Worm (Caenorhabditis elegans): ENCODE measurements around the gene F28G4.4.

DNA sequence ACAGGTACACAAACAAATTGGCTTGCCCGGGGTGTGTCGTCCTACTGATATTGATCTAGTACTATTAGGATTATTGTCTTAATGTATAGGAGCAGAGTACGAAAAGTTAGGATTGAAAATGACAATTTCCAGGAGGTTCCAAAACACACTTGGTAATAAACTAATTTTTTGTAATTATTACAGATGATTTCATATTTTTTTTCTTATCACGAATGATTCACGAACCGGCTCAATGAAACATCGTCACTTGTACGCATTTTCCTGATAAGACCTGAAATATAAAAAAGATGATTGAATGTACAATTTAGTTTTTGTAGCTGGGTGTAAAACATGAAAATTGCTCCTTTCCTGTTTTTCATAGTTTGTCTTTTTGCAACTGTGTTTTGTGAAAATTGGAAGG, 16.7 kb upstream of the F28G4.4 start, which contains the start of the genes C31A11.13 and oac-6:
- TF ChIP-seq ces-1 (GFP tag; optimal IDR thresholded peaks at IDR 0.05) (no peak), lin-13 (GFP tag; optimal IDR thresholded peaks at IDR 0.05) (no peak), F16B12.6 (tag; optimal IDR thresholded peaks at IDR 0.05) (no peak), blmp-1 (tag; optimal IDR thresholded peaks at IDR 0.05) (no peak), snpc-4 (tag; optimal IDR thresholded peaks at IDR 0.05) (no peak)

Measured in whole organism, L1 larva.